Worm (Caenorhabditis elegans) whole organism, L1 larva: ENCODE data around the gene C26D10.6.

ENCODE experiments used
- ama-1 ChIP-seq: fragments of 150-350 bp; optimal IDR thresholded peaks from 2 replicates; lab custom pipeline; 2014
- fkh-10 ChIP-seq: sonication (generic microtip); optimal IDR thresholded peaks from 2 replicates; lab custom pipeline; 2017; ENCODE audit warnings: missing biosample characterization, missing genetic modification reagents, missing genetic modification characterization
- lin-39 ChIP-seq: fragments of 150-350 bp; optimal IDR thresholded peaks from 2 replicates; lab custom pipeline; 2014; ENCODE audit warnings: missing biosample characterization, missing genetic modification reagents, missing genetic modification characterization
- nhr-90 ChIP-seq: sonication (generic microtip); optimal IDR thresholded peaks from 2 replicates; lab custom pipeline; 2016; ENCODE audit warnings: mild to moderate bottlenecking, missing genetic modification characterization, missing compliant biosample characterization; ENCODE audit not compliant: poor library complexity
- unc-86 ChIP-seq: sonication (generic microtip); optimal IDR thresholded peaks from 2 replicates; lab custom pipeline; 2016; ENCODE audit warnings: missing genetic modification characterization, missing compliant biosample characterization

- TF ChIP-seq ama-1 (lab: Kevin White, UChicago), result no peak
- TF ChIP-seq nhr-90 (tag; lab: Kevin White, UChicago), result no peak
- no peak for TF ChIP-seq fkh-10 (GFP tag; lab: Kevin White, UChicago)
- no peak for TF ChIP-seq unc-86
- no peak for TF ChIP-seq lin-39 (tag; lab: Kevin White, UChicago)
Measured at ce11 chrII:8321244-8321643, 33.3 kb downstream of the C26D10.6 start, which contains the start of gene shw-1.
